Fruit fly (Drosophila melanogaster): ENCODE results near the gene CG11714.
A peak's percentile ranks its signal among the peaks of the same experiment; 100 is the strongest.

Gene CG11714

dm6 chr3L:11492457-11492856 lies 30.1 kb downstream of the CG11714 start (continued):
- peak; percentile 73; the same call in 1 of the 4 replicates for TF ChIP-seq chinmo (GFP tag; IDR thresholded peaks at IDR 0.05; ENCODE audit: partially characterized antibody)
- TF ChIP-seq Side (GFP tag; optimal IDR thresholded peaks at IDR 0.05), result no peak
- TF ChIP-seq Kr (GFP tag; optimal IDR thresholded peaks at IDR 0.05), result no peak
- TF ChIP-seq sob (GFP tag; IDR thresholded peaks at IDR 0.05), result 0 out of 2 replicates have a peak, but pooled peaks have one; percentile 12
- no peak for TF ChIP-seq CG14710 (tag; optimal IDR thresholded peaks at IDR 0.05)
- TF ChIP-seq gce (GFP tag; IDR thresholded peaks at IDR 0.05), result 0 out of 3 replicates have a peak, but pooled peaks have one; percentile 7
- TF ChIP-seq tup (GFP tag; optimal IDR thresholded peaks at IDR 0.05), result no peak
- no peak for TF ChIP-seq CG9876 (GFP tag; optimal IDR thresholded peaks at IDR 0.05)
- no peak for TF ChIP-seq CG8089 (GFP tag; optimal IDR thresholded peaks at IDR 0.05)
- no peak for TF ChIP-seq CG6765 (GFP tag; optimal IDR thresholded peaks at IDR 0.05)
- no peak for TF ChIP-seq CG15601 (tag; optimal IDR thresholded peaks at IDR 0.05)
- TF ChIP-seq Drgx (GFP tag; IDR thresholded peaks at IDR 0.05), result peak; percentile 27; the same call in 1 of the 2 replicates
- 0 out of 3 replicates have a peak, but pooled peaks have one; percentile 30 for TF ChIP-seq Dbx (GFP tag; IDR thresholded peaks at IDR 0.05)
- TF ChIP-seq dm (GFP tag; optimal IDR thresholded peaks at IDR 0.05), result peak; percentile 0
- TF ChIP-seq CG15514 (GFP tag; optimal IDR thresholded peaks at IDR 0.05), result no peak
- TF ChIP-seq abd-A (tag; optimal IDR thresholded peaks at IDR 0.05), result peak; percentile 27
- TF ChIP-seq CG7556 (GFP tag; optimal IDR thresholded peaks at IDR 0.05), result no peak
- no peak; the same call in 1 of the 2 replicates for TF ChIP-seq Awh (GFP tag; IDR thresholded peaks at IDR 0.05)
- TF ChIP-seq Taf1 (GFP tag; IDR thresholded peaks at IDR 0.05), result no peak
- no peak for TF ChIP-seq exex (tag; optimal IDR thresholded peaks at IDR 0.05)
- TF ChIP-seq en (GFP tag; optimal IDR thresholded peaks at IDR 0.05), result no peak
- TF ChIP-seq CG1603 (tag; optimal IDR thresholded peaks at IDR 0.05), result peak; percentile 18
- no peak for TF ChIP-seq CG3065 (GFP tag; optimal IDR thresholded peaks at IDR 0.05)
- no peak for TF ChIP-seq CG14965 (GFP tag; optimal IDR thresholded peaks at IDR 0.05; ENCODE audit: borderline replicate concordance)
- no peak for TF ChIP-seq CG3281 (GFP tag; optimal IDR thresholded peaks at IDR 0.05)
- TF ChIP-seq CG17328 (GFP tag; IDR thresholded peaks at IDR 0.05), result 0 out of 2 replicates have a peak, but pooled peaks have one; percentile 11
- TF ChIP-seq ara (GFP tag; IDR thresholded peaks at IDR 0.05), result 0 out of 2 replicates have a peak, but pooled peaks have one; percentile 24
- TF ChIP-seq CG8290 (GFP tag; optimal IDR thresholded peaks at IDR 0.05), result no peak
- no peak for TF ChIP-seq CG8290 (tag; optimal IDR thresholded peaks at IDR 0.05)
- TF ChIP-seq ac (GFP tag; optimal IDR thresholded peaks at IDR 0.05), result no peak
- no peak for TF ChIP-seq H2.0 (GFP tag; IDR thresholded peaks at IDR 0.05)
- TF ChIP-seq CG18619 (GFP tag; optimal IDR thresholded peaks at IDR 0.05), result no peak
- peak; percentile 52 for TF ChIP-seq Blimp-1 (GFP tag; optimal IDR thresholded peaks at IDR 0.05)
- no peak for TF ChIP-seq CG17912 (GFP tag; optimal IDR thresholded peaks at IDR 0.05)
- no peak for TF ChIP-seq Xbp1 (GFP tag; optimal IDR thresholded peaks at IDR 0.05)
- no peak for TF ChIP-seq CG3995 (GFP tag; optimal IDR thresholded peaks at IDR 0.05)
- no peak for TF ChIP-seq CG14667 (GFP tag; IDR thresholded peaks at IDR 0.05)
- no peak for TF ChIP-seq CG13624 (GFP tag; optimal IDR thresholded peaks at IDR 0.05)
- no peak for TF ChIP-seq pita (GFP tag; optimal IDR thresholded peaks at IDR 0.05)
- peak; percentile 38 for TF ChIP-seq pros (GFP tag; optimal IDR thresholded peaks at IDR 0.05)
- peak; percentile 60 for TF ChIP-seq CG1832 (GFP tag; optimal IDR thresholded peaks at IDR 0.05)
- no peak for TF ChIP-seq h (optimal IDR thresholded peaks at IDR 0.05)
- no peak for TF ChIP-seq HLH3B (GFP tag; IDR thresholded peaks at IDR 0.05)
- TF ChIP-seq lab (GFP tag; optimal IDR thresholded peaks at IDR 0.05), result no peak
- TF ChIP-seq cwo (GFP tag; optimal IDR thresholded peaks at IDR 0.05), result peak; percentile 3
- TF ChIP-seq ATbp (GFP tag; optimal IDR thresholded peaks at IDR 0.05), result no peak
- no peak for TF ChIP-seq ind (GFP tag; optimal IDR thresholded peaks at IDR 0.05)
- TF ChIP-seq dysf (GFP tag; IDR thresholded peaks at IDR 0.05), result 0 out of 3 replicates have a peak, but pooled peaks have one; percentile 15
- TF ChIP-seq Nf-YB (GFP tag; optimal IDR thresholded peaks at IDR 0.05), result no peak
- no peak for TF ChIP-seq CG6272 (GFP tag; IDR thresholded peaks at IDR 0.05)
- TF ChIP-seq crp (GFP tag; optimal IDR thresholded peaks at IDR 0.05), result no peak
